ENCODE assay signal across 5 worm cellular contexts in genomic region chrIV:7791821-7792446, ce11.
TF ChIP-seq lines count a peak whose summit lies in the region.

Gene C33H5.13 (minus strand): TSS chrIV:7792263.

TF ChIP-seq in whole organism, L1 larva, 84 proteins besides CTCF, POLR2A, EP300 and RAD21:
- TF ChIP-seq pag-3 (tag; optimal IDR thresholded peaks at IDR 0.05; lab: Kevin White, UChicago; ENCODE audit: borderline replicate concordance, insufficient read depth) (no peak), efl-1 (optimal IDR thresholded peaks at IDR 0.05; lab: Kevin White, UChicago) (peak in 1 of 2 experiments; percentile 6), efl-1 (GFP tag; optimal IDR thresholded peaks at IDR 0.05 in 1 of 2; lab: Kevin White, UChicago) (peak in 1 of 2 experiments; percentile 56), lin-35 (GFP tag; optimal IDR thresholded peaks at IDR 0.05; lab: Kevin White, UChicago) (peak in 1 of 2 experiments; percentile 20), C34B4.2 (tag; optimal IDR thresholded peaks at IDR 0.05; lab: Kevin White, UChicago) (no peak), elt-2 (tag; optimal IDR thresholded peaks at IDR 0.05; lab: Kevin White, UChicago) (peak; percentile 34), nhr-77 (tag; optimal IDR thresholded peaks at IDR 0.05; lab: Kevin White, UChicago) (no peak), aly-2 (tag; optimal IDR thresholded peaks at IDR 0.05; lab: Kevin White, UChicago) (no peak), ceh-8 (GFP tag; optimal IDR thresholded peaks at IDR 0.05; lab: Kevin White, UChicago) (no peak), ceh-90 (tag; optimal IDR thresholded peaks at IDR 0.05; lab: Kevin White, UChicago) (no peak)

TF ChIP-seq in whole organism, L2 larva, 48 proteins besides CTCF, POLR2A, EP300 and RAD21:
- TF ChIP-seq mbf-1 (tag; optimal IDR thresholded peaks at IDR 0.05; lab: Kevin White, UChicago), result no peak
- no peak for TF ChIP-seq ztf-11 (tag; optimal IDR thresholded peaks at IDR 0.05; lab: Kevin White, UChicago)
- no peak for TF ChIP-seq nhr-23 (tag; optimal IDR thresholded peaks at IDR 0.05; lab: Kevin White, UChicago)
- TF ChIP-seq nhr-237 (tag; optimal IDR thresholded peaks at IDR 0.05; lab: Kevin White, UChicago), result no peak
- no peak for TF ChIP-seq nhr-21 (tag; optimal IDR thresholded peaks at IDR 0.05; lab: Kevin White, UChicago)
- TF ChIP-seq sem-4 (tag; optimal IDR thresholded peaks at IDR 0.05; lab: Kevin White, UChicago), result no peak
- TF ChIP-seq sma-9 (GFP tag; optimal IDR thresholded peaks at IDR 0.05; lab: Kevin White, UChicago), result peak; percentile 13
- TF ChIP-seq sma-9 (tag; optimal IDR thresholded peaks at IDR 0.05; lab: Kevin White, UChicago), result no peak
- TF ChIP-seq nhr-129 (tag; optimal IDR thresholded peaks at IDR 0.05; lab: Kevin White, UChicago), result peak; percentile 7
- TF ChIP-seq ceh-82 (tag; optimal IDR thresholded peaks at IDR 0.05; lab: Kevin White, UChicago), result no peak
- no peak for TF ChIP-seq lsy-2 (tag; optimal IDR thresholded peaks at IDR 0.05; lab: Kevin White, UChicago)
- no peak for TF ChIP-seq elt-3 (tag; optimal IDR thresholded peaks at IDR 0.05; lab: Kevin White, UChicago)
- TF ChIP-seq egl-27 (tag; optimal IDR thresholded peaks at IDR 0.05; lab: Kevin White, UChicago), result no peak
- TF ChIP-seq nhr-77 (tag; optimal IDR thresholded peaks at IDR 0.05; lab: Kevin White, UChicago), result no peak
- no peak for TF ChIP-seq ceh-16 (tag; optimal IDR thresholded peaks at IDR 0.05; lab: Kevin White, UChicago)
- TF ChIP-seq snpc-4 (tag; optimal IDR thresholded peaks at IDR 0.05; lab: Kevin White, UChicago), result no peak
- TF ChIP-seq blmp-1 (tag; optimal IDR thresholded peaks at IDR 0.05; lab: Kevin White, UChicago; ENCODE audit: insufficient read depth), result no peak
- no peak for TF ChIP-seq sma-3 (GFP tag; optimal IDR thresholded peaks at IDR 0.05; lab: Kevin White, UChicago)
- TF ChIP-seq crh-2 (tag; optimal IDR thresholded peaks at IDR 0.05; lab: Kevin White, UChicago), result peak; percentile 32
- no peak for TF ChIP-seq elt-1 (tag; optimal IDR thresholded peaks at IDR 0.05; lab: Kevin White, UChicago)
- peak; percentile 97 for TF ChIP-seq fos-1 (tag; optimal IDR thresholded peaks at IDR 0.05; lab: Kevin White, UChicago)
- TF ChIP-seq skn-1 (tag; optimal IDR thresholded peaks at IDR 0.05; lab: Kevin White, UChicago), result peak; percentile 35

TF ChIP-seq in whole organism, L3 larva, 47 proteins besides CTCF, POLR2A, EP300 and RAD21:
- TF ChIP-seq daf-12 (tag; optimal IDR thresholded peaks at IDR 0.05; lab: Kevin White, UChicago) (no peak), mdl-1 (tag; optimal IDR thresholded peaks at IDR 0.05; lab: Kevin White, UChicago) (no peak), lsy-12 (tag; optimal IDR thresholded peaks at IDR 0.05; lab: Kevin White, UChicago) (no peak), fos-1 (tag; optimal IDR thresholded peaks at IDR 0.05; lab: Kevin White, UChicago) (no peak), egl-27 (tag; optimal IDR thresholded peaks at IDR 0.05; lab: Kevin White, UChicago) (no peak), elt-2 (tag; optimal IDR thresholded peaks at IDR 0.05; lab: Kevin White, UChicago) (peak; percentile 79), zag-1 (tag; optimal IDR thresholded peaks at IDR 0.05; lab: Kevin White, UChicago) (no peak), pha-4 (tag; optimal IDR thresholded peaks at IDR 0.05; lab: Kevin White, UChicago) (peak; percentile 49), pqm-1 (tag; optimal IDR thresholded peaks at IDR 0.05; lab: Kevin White, UChicago) (peak; percentile 73), jun-1 (tag; optimal IDR thresholded peaks at IDR 0.05; lab: Kevin White, UChicago) (no peak)

TF ChIP-seq in whole organism, L4 larva, 104 proteins besides CTCF, POLR2A, EP300 and RAD21:
- TF ChIP-seq aha-1 (tag; lab: Kevin White, UChicago) (peak; percentile 71), nhr-28 (tag; optimal IDR thresholded peaks at IDR 0.05; lab: Kevin White, UChicago) (peak; percentile 49), dve-1 (tag; optimal IDR thresholded peaks at IDR 0.05; lab: Kevin White, UChicago; ENCODE audit: insufficient read depth) (peak; percentile 50), pqm-1 (tag; optimal IDR thresholded peaks at IDR 0.05; lab: Kevin White, UChicago) (peak; percentile 90), nhr-77 (tag; optimal IDR thresholded peaks at IDR 0.05; lab: Kevin White, UChicago) (peak; percentile 43), snpc-1.2 (GFP tag; IDR thresholded peaks at IDR 0.05; lab: Robert Waterston, UW) (no peak), lsy-2 (tag; optimal IDR thresholded peaks at IDR 0.05; lab: Kevin White, UChicago) (peak in 1 of 2 experiments; percentile 18), daf-16 (GFP tag; optimal IDR thresholded peaks at IDR 0.05; lab: Kevin White, UChicago) (no peak), daf-16 (tag; optimal IDR thresholded peaks at IDR 0.05; lab: Kevin White, UChicago) (peak; percentile 44), daf-12 (tag; optimal IDR thresholded peaks at IDR 0.05; lab: Kevin White, UChicago) (no peak), hif-1 (tag; optimal IDR thresholded peaks at IDR 0.05; lab: Kevin White, UChicago) (no peak), hlh-11 (tag; optimal IDR thresholded peaks at IDR 0.05; lab: Kevin White, UChicago) (peak; percentile 61), T20F7.1 (GFP tag; optimal IDR thresholded peaks at IDR 0.05; lab: Kevin White, UChicago) (peak; percentile 18), snpc-4 (tag; optimal IDR thresholded peaks at IDR 0.05; lab: Kevin White, UChicago) (no peak), dmd-6 (GFP tag; IDR thresholded peaks at IDR 0.05; lab: Robert Waterston, UW) (peak; percentile 8; the same call in 1 of the 2 replicates), dmd-9 (GFP tag; IDR thresholded peaks at IDR 0.05; lab: Robert Waterston, UW) (no peak)
TF ChIP-seq in whole organism, L4 larva: peak in this region for 10.

TF ChIP-seq in whole organism, young adult, 124 proteins besides CTCF, POLR2A, EP300 and RAD21:
- TF ChIP-seq cebp-1 (GFP tag; IDR thresholded peaks at IDR 0.05; lab: Robert Waterston, UW) (no peak), cebp-1 (tag; optimal IDR thresholded peaks at IDR 0.05; lab: Kevin White, UChicago) (peak; percentile 28), B0035.1 (tag; optimal IDR thresholded peaks at IDR 0.05; lab: Kevin White, UChicago) (no peak), Y53G8AR.9 (GFP tag; conservative IDR thresholded peaks at IDR 0.05; lab: Robert Waterston, UW) (0 out of 2 replicates have a peak, but pooled peaks have one; percentile 60), nhr-80 (tag; optimal IDR thresholded peaks at IDR 0.05; lab: Kevin White, UChicago) (peak; percentile 66), tbp1 (GFP tag; optimal IDR thresholded peaks at IDR 0.05; lab: Kevin White, UChicago) (no peak), unc-62 (GFP tag; optimal IDR thresholded peaks at IDR 0.05; lab: Kevin White, UChicago) (no peak), ZK185.1 (tag; optimal IDR thresholded peaks at IDR 0.05; lab: Kevin White, UChicago; ENCODE audit: poor library complexity, severe bottlenecking) (peak; percentile 12), rcor-1 (GFP tag; IDR thresholded peaks at IDR 0.05; lab: Robert Waterston, UW) (no peak)
